Worm (Caenorhabditis elegans) whole organism, L3 larva: ENCODE measurements around the gene nmur-2.

ENCODE experiments used
- R02D3.7 ChIP-seq: fragments of 150-350 bp; optimal IDR thresholded peaks from 2 replicates; lab custom pipeline; 2014; ENCODE audit warnings: missing biosample characterization, missing genetic modification characterization
- ceh-28 ChIP-seq: fragments of 150-350 bp; optimal IDR thresholded peaks from 2 replicates; lab custom pipeline; 2014; ENCODE audit warnings: missing biosample characterization, missing genetic modification reagents, missing genetic modification characterization
- ceh-82 ChIP-seq: fragments of 150-350 bp; optimal IDR thresholded peaks from 2 replicates; lab custom pipeline; 2014; ENCODE audit warnings: missing biosample characterization, missing genetic modification characterization
- egl-27 ChIP-seq: sonication (generic microtip); optimal IDR thresholded peaks from 4 replicates; lab custom pipeline; 2017; ENCODE audit warnings: missing biosample characterization, missing genetic modification reagents, missing genetic modification characterization
- elt-2 ChIP-seq: sonication (generic microtip); optimal IDR thresholded peaks from 2 replicates; lab custom pipeline; 2016; ENCODE audit warnings: missing genetic modification reagents, mild to moderate bottlenecking, missing genetic modification characterization, missing compliant biosample characterization
- elt-3 ChIP-seq, 3 experiments: fragments of 150-350 bp in 1 of 3; sonication (generic microtip) in 2 of 3; optimal IDR thresholded peaks; 2 replicates in 2 of 3; 4 replicates in 1 of 3; lab custom pipeline; 2014 to 2017; ENCODE audit warnings: missing biosample characterization in 3 of 3, missing genetic modification characterization in 3 of 3
- fos-1 ChIP-seq: fragments of 150-350 bp; optimal IDR thresholded peaks from 2 replicates; lab custom pipeline; 2014; ENCODE audit warnings: missing biosample characterization, missing genetic modification characterization
- lin-39 ChIP-seq: fragments of 150-350 bp; optimal IDR thresholded peaks from 2 replicates; lab custom pipeline; 2018; ENCODE audit warnings: missing biosample characterization, missing genetic modification reagents, missing genetic modification characterization
- nhr-12 ChIP-seq: fragments of 150-350 bp; optimal IDR thresholded peaks from 2 replicates; lab custom pipeline; 2014; ENCODE audit warnings: missing biosample characterization, missing genetic modification characterization
- nhr-237 ChIP-seq: fragments of 150-350 bp; optimal IDR thresholded peaks from 2 replicates; lab custom pipeline; 2014; ENCODE audit warnings: missing biosample characterization, missing genetic modification characterization
- nhr-76 ChIP-seq: fragments of 150-350 bp; sonication (generic microtip); optimal IDR thresholded peaks from 5 replicates; lab custom pipeline; 2014; ENCODE audit warnings: missing biosample characterization, missing genetic modification characterization
- pha-4 ChIP-seq: fragments of 150-350 bp; optimal IDR thresholded peaks from 2 replicates; lab custom pipeline; 2014; ENCODE audit warnings: missing biosample characterization, missing genetic modification reagents, missing genetic modification characterization
- pqm-1 ChIP-seq: fragments of 150-350 bp; optimal IDR thresholded peaks from 2 replicates; lab custom pipeline; 2017; ENCODE audit warnings: missing biosample characterization, missing genetic modification characterization, inconsistent platforms
- snpc-4 ChIP-seq: fragments of 150-350 bp; optimal IDR thresholded peaks from 2 replicates; lab custom pipeline; 2014; ENCODE audit warnings: missing biosample characterization, missing genetic modification characterization

DNA sequence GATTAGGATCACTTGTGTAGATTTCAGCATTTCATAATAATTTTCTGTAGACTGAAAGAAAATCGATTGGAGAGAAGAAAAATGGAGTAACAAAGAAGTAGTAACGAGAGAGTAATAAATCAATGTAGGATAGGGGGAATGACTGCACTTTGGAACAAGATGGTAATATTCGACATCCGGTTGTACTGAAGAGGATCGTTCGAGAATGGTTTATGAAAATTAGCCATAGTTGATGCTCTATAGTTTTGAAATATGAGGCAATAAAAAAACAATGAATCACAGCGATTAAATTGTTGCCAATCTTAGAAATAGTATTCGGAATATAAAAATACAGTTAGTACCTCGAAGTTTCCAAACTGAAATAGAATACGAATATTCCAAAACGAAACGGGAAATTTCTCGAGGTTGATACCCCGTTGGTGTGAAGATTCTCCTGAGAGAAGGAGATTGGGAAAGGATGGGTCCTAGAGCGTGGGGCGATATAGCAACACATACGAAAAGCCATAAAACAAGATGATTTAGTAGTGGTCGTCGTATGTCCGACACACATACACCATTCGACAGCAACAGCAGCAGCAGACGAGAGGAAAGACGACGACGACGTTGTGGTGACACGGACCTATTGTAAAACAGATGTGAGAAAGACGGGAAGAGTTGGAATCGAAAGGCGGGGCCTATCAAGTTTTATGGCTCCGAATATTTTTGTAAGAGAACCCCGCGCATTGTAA lies 8.9 kb upstream of the nmur-2 start, which contains the start of gene cwn-1:
- no peak for TF ChIP-seq snpc-4 (tag; lab: Kevin White, UChicago)
- TF ChIP-seq fos-1 (tag; lab: Kevin White, UChicago): no peak
- TF ChIP-seq egl-27 (tag; lab: Kevin White, UChicago): no peak
- TF ChIP-seq nhr-12 (tag; lab: Kevin White, UChicago): no peak
- no peak for TF ChIP-seq ceh-28 (tag; lab: Kevin White, UChicago)
- TF ChIP-seq lin-39 (tag; lab: Kevin White, UChicago): no peak
- TF ChIP-seq R02D3.7: no peak
- no peak for TF ChIP-seq elt-3 (tag; optimal IDR thresholded peaks at IDR 0.05; lab: Kevin White, UChicago)
- TF ChIP-seq pqm-1 (tag; lab: Kevin White, UChicago): no peak
- no peak for TF ChIP-seq pha-4 (tag; lab: Kevin White, UChicago)
- no peak for TF ChIP-seq nhr-76 (tag; lab: Kevin White, UChicago)
- TF ChIP-seq nhr-237: no peak
- no peak for TF ChIP-seq elt-2 (tag; lab: Kevin White, UChicago)
- no peak for TF ChIP-seq ceh-82 (tag; lab: Kevin White, UChicago)
